Worm (Caenorhabditis elegans): ENCODE measurements around the gene Y75B7B.1.

DNA sequence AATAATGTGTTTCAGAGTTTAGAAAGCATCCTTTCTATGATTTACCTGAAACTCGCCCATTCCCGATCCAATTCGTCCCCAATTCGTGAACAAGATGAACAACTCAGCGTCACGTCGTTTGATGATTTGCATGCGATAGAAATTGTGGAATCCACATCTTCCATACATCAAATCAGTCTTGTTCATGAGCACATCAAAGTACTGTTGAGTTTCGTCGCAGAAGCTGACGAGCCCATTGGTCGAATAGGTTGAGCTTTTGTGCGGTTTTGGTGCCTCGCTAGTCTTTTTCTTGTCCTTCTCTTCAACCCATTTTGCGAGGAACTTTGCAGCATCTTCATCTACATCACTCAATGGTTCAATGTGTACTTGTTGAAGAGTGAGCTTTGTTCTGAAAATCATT is 7.2 kb downstream of the Y75B7B.1 start:
- no peak for TF ChIP-seq lin-11 (tag; optimal IDR thresholded peaks at IDR 0.05)
- TF ChIP-seq ztf-16 (tag; optimal IDR thresholded peaks at IDR 0.05), result no peak
- no peak for TF ChIP-seq C38D4.7 (GFP tag; optimal IDR thresholded peaks at IDR 0.05)
- no peak for TF ChIP-seq pha-2 (tag; optimal IDR thresholded peaks at IDR 0.05)
- no peak for TF ChIP-seq unc-86 (tag; optimal IDR thresholded peaks at IDR 0.05)
- no peak for TF ChIP-seq nhr-11 (tag; optimal IDR thresholded peaks at IDR 0.05)

Measured in whole organism, late embryonic.